Worm (Caenorhabditis elegans) whole organism, mixed stage, embryonic: ENCODE measurements around the gene abcf-1.

Experiments used
- M03D4.4 ChIP-seq: sonication (generic microtip); optimal IDR thresholded peaks from 2 replicates; lab custom pipeline; 2017; ENCODE audit warnings: mild to moderate bottlenecking, missing genetic modification characterization, missing compliant biosample characterization
- bed-3 ChIP-seq: fragments of 200-800 bp; sonication (Bioruptor generic); optimal IDR thresholded peaks from 3 replicates; lab custom pipeline; 2018; ENCODE audit warnings: mild to moderate bottlenecking, missing genetic modification characterization, moderate library complexity, missing compliant biosample characterization
- blmp-1 ChIP-seq: fragments of 150-350 bp; optimal IDR thresholded peaks from 2 replicates; lab custom pipeline; 2014; ENCODE audit warnings: missing biosample characterization, missing genetic modification characterization
- ceh-39 ChIP-seq: fragments of 150-350 bp; optimal IDR thresholded peaks from 2 replicates; lab custom pipeline; 2014; ENCODE audit warnings: missing biosample characterization, missing genetic modification characterization
- ceh-43 ChIP-seq: fragments of 200-800 bp; sonication (Bioruptor generic); optimal IDR thresholded peaks from 2 replicates; lab custom pipeline; 2018; ENCODE audit warnings: mild to moderate bottlenecking, missing genetic modification characterization, moderate library complexity, missing compliant biosample characterization
- ceh-83 ChIP-seq: fragments of 200-800 bp; sonication (Bioruptor generic); optimal IDR thresholded peaks from 2 replicates; lab custom pipeline; 2018; ENCODE audit warnings: mild to moderate bottlenecking, missing genetic modification characterization, missing compliant biosample characterization
- ces-1 ChIP-seq: fragments of 150-350 bp; optimal IDR thresholded peaks from 2 replicates; lab custom pipeline; 2014; ENCODE audit warnings: missing biosample characterization, missing genetic modification reagents, missing genetic modification characterization
- cnd-1 ChIP-seq: fragments of 200-800 bp; sonication (Bioruptor generic); optimal IDR thresholded peaks from 2 replicates; lab custom pipeline; 2018; ENCODE audit warnings: mild to moderate bottlenecking, missing genetic modification characterization, missing compliant biosample characterization
- drap-1 ChIP-seq: fragments of 200-800 bp; sonication (Bioruptor generic); optimal IDR thresholded peaks from 3 replicates; lab custom pipeline; 2018; ENCODE audit warnings: mild to moderate bottlenecking, missing genetic modification characterization, missing compliant biosample characterization
- elt-3 ChIP-seq: fragments of 150-350 bp; optimal IDR thresholded peaks from 2 replicates; lab custom pipeline; 2014; ENCODE audit warnings: missing biosample characterization, missing genetic modification characterization
- flh-1 ChIP-seq: fragments of 200-800 bp; sonication (Bioruptor generic); optimal IDR thresholded peaks from 2 replicates; lab custom pipeline; 2018; ENCODE audit warnings: mild to moderate bottlenecking, missing genetic modification characterization, moderate library complexity, missing compliant biosample characterization
- ham-2 ChIP-seq: fragments of 200-800 bp; sonication (Bioruptor generic); optimal IDR thresholded peaks from 2 replicates; lab custom pipeline; 2018; ENCODE audit warnings: mild to moderate bottlenecking, missing genetic modification characterization, missing compliant biosample characterization
- hlh-1 ChIP-seq: fragments of 150-350 bp; optimal IDR thresholded peaks from 2 replicates; lab custom pipeline; 2014; ENCODE audit warnings: missing biosample characterization, missing genetic modification reagents, missing genetic modification characterization
- lin-13 ChIP-seq: fragments of 150-350 bp; optimal IDR thresholded peaks from 2 replicates; lab custom pipeline; 2014; ENCODE audit warnings: missing biosample characterization, missing genetic modification characterization
- lin-32 ChIP-seq: fragments of 200-800 bp; sonication (Bioruptor generic); optimal IDR thresholded peaks from 2 replicates; lab custom pipeline; 2018; ENCODE audit warnings: mild to moderate bottlenecking, missing genetic modification characterization, missing compliant biosample characterization
- lsy-2 ChIP-seq: fragments of 150-350 bp; optimal IDR thresholded peaks from 2 replicates; lab custom pipeline; 2014; ENCODE audit warnings: missing biosample characterization, missing genetic modification characterization
- mab-5 ChIP-seq: fragments of 150-350 bp; optimal IDR thresholded peaks from 2 replicates; lab custom pipeline; 2014; ENCODE audit warnings: missing biosample characterization, missing genetic modification characterization
- mep-1 ChIP-seq: fragments of 150-350 bp; optimal IDR thresholded peaks from 2 replicates; lab custom pipeline; 2017; ENCODE audit warnings: missing biosample characterization, missing genetic modification reagents, missing genetic modification characterization, inconsistent platforms
- mls-2 ChIP-seq: sonication (generic microtip); optimal IDR thresholded peaks from 2 replicates; lab custom pipeline; 2016; ENCODE audit warnings: mild to moderate bottlenecking, missing genetic modification characterization, moderate library complexity, missing compliant biosample characterization
- nhr-12 ChIP-seq: fragments of 150-350 bp; optimal IDR thresholded peaks from 2 replicates; lab custom pipeline; 2014; ENCODE audit warnings: missing biosample characterization, missing genetic modification characterization
- nhr-2 ChIP-seq: fragments of 150-350 bp; optimal IDR thresholded peaks from 2 replicates; lab custom pipeline; 2014; ENCODE audit warnings: missing biosample characterization, missing genetic modification characterization
- nhr-237 ChIP-seq: fragments of 150-350 bp; optimal IDR thresholded peaks from 2 replicates; lab custom pipeline; 2014; ENCODE audit warnings: missing biosample characterization, missing genetic modification characterization
- nhr-76 ChIP-seq: sonication (generic microtip); optimal IDR thresholded peaks from 2 replicates; lab custom pipeline; 2017; ENCODE audit warnings: missing biosample characterization, missing genetic modification characterization
- pha-4 ChIP-seq: fragments of 150-350 bp; optimal IDR thresholded peaks from 2 replicates; lab custom pipeline; 2018; ENCODE audit warnings: missing biosample characterization, missing genetic modification reagents, missing genetic modification characterization
- sem-2 ChIP-seq: fragments of 200-800 bp; sonication (Bioruptor generic); optimal IDR thresholded peaks from 2 replicates; lab custom pipeline; 2018; ENCODE audit warnings: mild to moderate bottlenecking, missing genetic modification characterization, missing compliant biosample characterization
- snpc-4 ChIP-seq: fragments of 150-350 bp; optimal IDR thresholded peaks from 2 replicates; lab custom pipeline; 2014; ENCODE audit warnings: missing biosample characterization, missing genetic modification characterization
- sptf-1 ChIP-seq: sonication (generic microtip); optimal IDR thresholded peaks from 2 replicates; lab custom pipeline; 2017; ENCODE audit warnings: mild to moderate bottlenecking, missing genetic modification characterization, moderate library complexity, missing compliant biosample characterization
- unc-120 ChIP-seq: sonication (generic microtip); optimal IDR thresholded peaks from 2 replicates; lab custom pipeline; 2017; ENCODE audit warnings: missing genetic modification characterization, missing compliant biosample characterization; ENCODE audit not compliant: poor library complexity, severe bottlenecking
- unc-39 ChIP-seq: fragments of 150-350 bp; optimal IDR thresholded peaks from 2 replicates; lab custom pipeline; 2014; ENCODE audit warnings: missing biosample characterization, missing genetic modification characterization
- zip-8 ChIP-seq: fragments of 150-350 bp; optimal IDR thresholded peaks from 2 replicates; lab custom pipeline; 2014; ENCODE audit warnings: missing biosample characterization, missing genetic modification characterization
- ztf-11 ChIP-seq: fragments of 150-350 bp; optimal IDR thresholded peaks from 2 replicates; lab custom pipeline; 2014; ENCODE audit warnings: missing biosample characterization, missing genetic modification characterization

The abcf-1 gene

ce11 chrV:12754839-12755238 is 8.3 kb downstream of the abcf-1 start, which contains the start of gene gpa-13:
gpa-13 (minus strand) TSS chrV:12754939.
- no peak for TF ChIP-seq mep-1 (tag; lab: Kevin White, UChicago)
- TF ChIP-seq ceh-83 (GFP tag; lab: Kevin White, UChicago) = no peak
- TF ChIP-seq bed-3 (GFP tag; lab: Kevin White, UChicago) = no peak
- TF ChIP-seq nhr-2 (tag; lab: Kevin White, UChicago) = no peak
- TF ChIP-seq hlh-1 (tag; lab: Kevin White, UChicago) = no peak
- TF ChIP-seq mab-5 (tag; lab: Kevin White, UChicago) = no peak
- no peak for TF ChIP-seq elt-3
- TF ChIP-seq lsy-2 = no peak
- no peak for TF ChIP-seq M03D4.4 (tag; lab: Kevin White, UChicago)
- TF ChIP-seq unc-39 (tag; lab: Kevin White, UChicago) = no peak
- no peak for TF ChIP-seq cnd-1 (tag; lab: Kevin White, UChicago)
- no peak for TF ChIP-seq lin-13 (tag; lab: Kevin White, UChicago)

ce11 chrV:12752407-12752806 is 10.8 kb downstream of the abcf-1 start, which contains the start of gene C15C8.8:
C15C8.8 (minus strand) TSS chrV:12752507.
- TF ChIP-seq nhr-2 (tag; lab: Kevin White, UChicago) (no peak), unc-120 (no peak), lin-32 (GFP tag; lab: Kevin White, UChicago) (no peak), drap-1 (GFP tag; lab: Kevin White, UChicago) (no peak), bed-3 (GFP tag; lab: Kevin White, UChicago) (no peak), sptf-1 (tag; lab: Kevin White, UChicago) (no peak), pha-4 (tag; lab: Kevin White, UChicago) (no peak)

- TF ChIP-seq mab-5 (tag; lab: Kevin White, UChicago) = no peak
- TF ChIP-seq nhr-237 (tag; lab: Kevin White, UChicago) = no peak
- TF ChIP-seq cnd-1 (tag; lab: Kevin White, UChicago) = no peak
- TF ChIP-seq unc-39 (tag; lab: Kevin White, UChicago) = no peak
- no peak for TF ChIP-seq zip-8
- TF ChIP-seq hlh-1 (tag; lab: Kevin White, UChicago) = no peak
- TF ChIP-seq nhr-76 (tag; lab: Kevin White, UChicago) = no peak
- no peak for TF ChIP-seq nhr-12 (tag; lab: Kevin White, UChicago)
- no peak for TF ChIP-seq blmp-1 (tag; lab: Kevin White, UChicago)
- no peak for TF ChIP-seq bed-3 (GFP tag; lab: Kevin White, UChicago)
- TF ChIP-seq ceh-83 (GFP tag; lab: Kevin White, UChicago) = no peak
- TF ChIP-seq drap-1 (GFP tag; lab: Kevin White, UChicago) = no peak
- no peak for TF ChIP-seq ceh-39 (tag; lab: Kevin White, UChicago)
- TF ChIP-seq elt-3 = no peak
- TF ChIP-seq ham-2 (GFP tag; lab: Kevin White, UChicago) = no peak
Measured at ce11 chrV:12751495-12752050, 11.6 kb downstream of the abcf-1 start, which contains the start of gene C15C8.6. C15C8.6 (minus strand) TSS chrV:12751545.

- TF ChIP-seq bed-3 (GFP tag; lab: Kevin White, UChicago) (no peak), lsy-2 (no peak), pha-4 (tag; lab: Kevin White, UChicago) (no peak), M03D4.4 (tag; lab: Kevin White, UChicago) (no peak), sem-2 (no peak), snpc-4 (tag; lab: Kevin White, UChicago) (no peak), ham-2 (GFP tag; lab: Kevin White, UChicago) (no peak), nhr-2 (tag; lab: Kevin White, UChicago) (no peak), mls-2 (tag; lab: Kevin White, UChicago) (no peak), zip-8 (no peak), ztf-11 (tag; lab: Kevin White, UChicago) (no peak), cnd-1 (tag; lab: Kevin White, UChicago) (no peak), ces-1 (GFP tag; lab: Kevin White, UChicago) (no peak), lin-32 (GFP tag; lab: Kevin White, UChicago) (no peak), lin-13 (tag; lab: Kevin White, UChicago) (no peak), nhr-76 (tag; lab: Kevin White, UChicago) (no peak), mab-5 (tag; lab: Kevin White, UChicago) (no peak), ceh-43 (no peak), flh-1 (no peak)
Measured at ce11 chrV:12749558-12749957, 13.6 kb downstream of the abcf-1 start.
